Worm (Caenorhabditis elegans) whole organism, early embryonic: ENCODE results near the gene R07E3.7.

Experiments
- hmbx-1 ChIP-seq: sonication (generic microtip); optimal IDR thresholded peaks from 2 replicates; lab custom pipeline; 2016; ENCODE audit warnings: mild to moderate bottlenecking, missing genetic modification characterization, missing compliant biosample characterization
- tbx-11 ChIP-seq: fragments of 200-800 bp; sonication (Bioruptor generic); IDR thresholded peaks from 2 replicates; pipeline ENCODE4 v1.3.6; 2022; ENCODE audit warnings: missing genetic modification characterization, missing compliant biosample characterization

DNA sequence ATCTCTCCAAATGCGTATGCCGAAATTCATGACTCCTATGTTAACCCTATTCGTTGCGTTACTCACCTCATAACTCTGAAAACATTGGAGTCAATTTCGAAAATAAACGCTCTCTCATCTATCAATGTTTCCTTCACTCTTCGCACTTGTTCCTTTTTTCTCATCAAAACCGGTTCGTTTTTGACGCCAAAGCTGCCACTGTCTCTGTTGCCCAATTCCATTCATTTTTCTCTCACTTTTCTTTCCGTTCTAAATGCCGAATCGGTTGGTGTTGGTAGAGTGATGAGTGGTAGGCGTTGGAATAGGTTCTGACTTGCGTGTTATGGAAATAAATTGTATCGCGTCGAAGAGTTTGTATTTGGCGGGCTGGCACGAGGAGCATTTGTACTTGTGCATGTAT is 37.8 kb upstream of the R07E3.7 start:
- TF ChIP-seq tbx-11 (GFP tag; lab: Robert Waterston, UW) (no peak), hmbx-1 (no peak)
